Worm (Caenorhabditis elegans) whole organism, L1 larva: ENCODE measurements around the gene F10E9.2.

Experiments used
- C04F5.9 ChIP-seq: sonication (generic microtip); optimal IDR thresholded peaks from 2 replicates; lab custom pipeline; 2016; ENCODE audit warnings: missing genetic modification characterization, missing compliant biosample characterization
- C16A3.4 ChIP-seq: fragments of 150-350 bp; optimal IDR thresholded peaks from 2 replicates; lab custom pipeline; 2014; ENCODE audit warnings: missing biosample characterization, missing genetic modification characterization
- blmp-1 ChIP-seq: fragments of 150-350 bp; optimal IDR thresholded peaks from 2 replicates; lab custom pipeline; 2014; ENCODE audit warnings: missing biosample characterization, missing genetic modification characterization
- dsc-1 ChIP-seq: sonication (generic microtip); optimal IDR thresholded peaks from 2 replicates; lab custom pipeline; 2016; ENCODE audit warnings: mild to moderate bottlenecking, missing genetic modification characterization, missing compliant biosample characterization
- efl-1 ChIP-seq, 4 experiments: fragments of 150-350 bp; optimal IDR thresholded peaks in 3 of 4; peaks in 1 of 4; 1 replicate in 1 of 4; 2 replicates in 3 of 4; lab custom pipeline; 2014; ENCODE audit warnings: missing biosample characterization in 2 of 4, missing genetic modification characterization in 2 of 4, missing genetic modification reagents in 2 of 4
- egl-13 ChIP-seq: sonication (generic microtip); optimal IDR thresholded peaks from 2 replicates; lab custom pipeline; 2016; ENCODE audit warnings: missing genotype, missing genetic modification reagents, missing genetic modification characterization, missing compliant biosample characterization
- egl-27 ChIP-seq, 2 experiments: fragments of 150-350 bp in 1 of 2; sonication (generic microtip); optimal IDR thresholded peaks; 3 replicates each; lab custom pipeline; 2017 to 2018; ENCODE audit warnings: missing biosample characterization in 2 of 2, missing genetic modification characterization in 2 of 2, missing genetic modification reagents in 2 of 2
- elt-2 ChIP-seq: sonication (generic microtip); optimal IDR thresholded peaks from 2 replicates; lab custom pipeline; 2016; ENCODE audit warnings: missing genetic modification characterization, mild to moderate bottlenecking, inconsistent platforms, missing compliant biosample characterization, missing genetic modification reagents
- elt-3 ChIP-seq, 6 experiments: fragments of 150-350 bp in 1 of 6; sonication (generic microtip); optimal IDR thresholded peaks; 2 replicates each; lab custom pipeline; 2017 to 2018; ENCODE audit warnings: missing biosample characterization in 6 of 6, missing genetic modification characterization in 6 of 6, inconsistent platforms in 1 of 6
- fkh-10 ChIP-seq: sonication (generic microtip); optimal IDR thresholded peaks from 2 replicates; lab custom pipeline; 2017; ENCODE audit warnings: missing biosample characterization, missing genetic modification reagents, missing genetic modification characterization
- hlh-17 ChIP-seq: fragments of 200-800 bp; sonication (Bioruptor generic); optimal IDR thresholded peaks from 2 replicates; lab custom pipeline; 2018; ENCODE audit warnings: missing genetic modification characterization, mild to moderate bottlenecking, missing compliant biosample characterization, moderate library complexity, borderline replicate concordance
- hlh-4 ChIP-seq: sonication (generic microtip); optimal IDR thresholded peaks from 2 replicates; lab custom pipeline; 2016; ENCODE audit warnings: mild to moderate bottlenecking, missing genetic modification characterization, missing compliant biosample characterization
- isw-1 ChIP-seq: fragments of 200-800 bp; sonication (Bioruptor generic); IDR thresholded peaks from 2 replicates; pipeline ENCODE4 v1.3.6; 2022; ENCODE audit warnings: missing genetic modification characterization, missing compliant biosample characterization
- jun-1 ChIP-seq: fragments of 150-350 bp; optimal IDR thresholded peaks from 2 replicates; lab custom pipeline; 2014; ENCODE audit warnings: missing biosample characterization, missing genetic modification reagents, missing genetic modification characterization
- lin-14 ChIP-seq: fragments of 200-800 bp; sonication (Bioruptor generic); optimal IDR thresholded peaks from 2 replicates; lab custom pipeline; 2018; ENCODE audit warnings: mild to moderate bottlenecking, missing genetic modification characterization, moderate library complexity, missing compliant biosample characterization
- lin-15B ChIP-seq: fragments of 150-350 bp; sonication (generic microtip); optimal IDR thresholded peaks from 3 replicates; lab custom pipeline; 2014; ENCODE audit warnings: missing biosample characterization, missing genetic modification characterization
- lsy-2 ChIP-seq, 2 experiments: fragments of 150-350 bp; optimal IDR thresholded peaks; 2 replicates each; lab custom pipeline; 2014; ENCODE audit warnings: missing biosample characterization in 2 of 2, missing genetic modification characterization in 2 of 2
- mab-9 ChIP-seq: fragments of 200-800 bp; sonication (Bioruptor generic); IDR thresholded peaks from 2 replicates; pipeline ENCODE4 v1.3.6; 2022; ENCODE audit warnings: missing genetic modification reagents, missing genetic modification characterization, missing compliant biosample characterization
- mdl-1 ChIP-seq, 2 experiments: fragments of 150-350 bp; optimal IDR thresholded peaks; 2 replicates each; lab custom pipeline; 2014 to 2017; ENCODE audit warnings: missing biosample characterization in 2 of 2, missing genetic modification characterization in 2 of 2, inconsistent platforms in 1 of 2
- mef-2 ChIP-seq: fragments of 150-350 bp; optimal IDR thresholded peaks from 2 replicates; lab custom pipeline; 2014; ENCODE audit warnings: missing biosample characterization, missing genetic modification characterization
- nhr-12 ChIP-seq: sonication (generic microtip); optimal IDR thresholded peaks from 2 replicates; lab custom pipeline; 2017; ENCODE audit warnings: missing biosample characterization, missing genetic modification characterization
- nhr-20 ChIP-seq: sonication (generic microtip); optimal IDR thresholded peaks from 2 replicates; lab custom pipeline; 2016; ENCODE audit warnings: mild to moderate bottlenecking, missing genetic modification characterization, missing compliant biosample characterization
- nhr-47 ChIP-seq: sonication (generic microtip); optimal IDR thresholded peaks from 2 replicates; lab custom pipeline; 2016; ENCODE audit warnings: mild to moderate bottlenecking, missing genetic modification characterization, moderate library complexity, missing compliant biosample characterization
- nhr-84 ChIP-seq: sonication (generic microtip); optimal IDR thresholded peaks from 2 replicates; lab custom pipeline; 2017; ENCODE audit warnings: missing biosample characterization, missing genetic modification characterization
- nhr-90 ChIP-seq: sonication (generic microtip); optimal IDR thresholded peaks from 2 replicates; lab custom pipeline; 2016; ENCODE audit warnings: mild to moderate bottlenecking, missing genetic modification characterization, missing compliant biosample characterization; ENCODE audit not compliant: poor library complexity
- rnt-1 ChIP-seq: sonication (generic microtip); optimal IDR thresholded peaks from 2 replicates; lab custom pipeline; 2016; ENCODE audit warnings: mild to moderate bottlenecking, missing genetic modification characterization, moderate library complexity, missing compliant biosample characterization
- skn-1 ChIP-seq: fragments of 150-350 bp; optimal IDR thresholded peaks from 2 replicates; lab custom pipeline; 2014; ENCODE audit warnings: missing biosample characterization, missing genetic modification characterization
- sptf-1 ChIP-seq: fragments of 150-350 bp; optimal IDR thresholded peaks from 2 replicates; lab custom pipeline; 2014; ENCODE audit warnings: missing biosample characterization, missing genetic modification characterization
- swsn-7 ChIP-seq: sonication (generic microtip); optimal IDR thresholded peaks from 2 replicates; lab custom pipeline; 2016; ENCODE audit warnings: missing genetic modification characterization, missing compliant biosample characterization
- unc-130 ChIP-seq: fragments of 150-350 bp; optimal IDR thresholded peaks from 2 replicates; lab custom pipeline; 2017; ENCODE audit warnings: missing biosample characterization, missing genetic modification characterization, inconsistent platforms
- xbp-1 ChIP-seq: sonication (generic microtip); optimal IDR thresholded peaks from 2 replicates; lab custom pipeline; 2016; ENCODE audit warnings: missing genetic modification characterization, missing compliant biosample characterization

Gene F10E9.2

ce11 chrIII:8291268-8292032 is 21.0 kb upstream of the F10E9.2 start (continued):
- TF ChIP-seq egl-27 (tag; optimal IDR thresholded peaks at IDR 0.05; lab: Kevin White, UChicago) (no peak), jun-1 (tag; lab: Kevin White, UChicago) (peak; percentile 23)

ce11 chrIII:8293260-8293659 is 19.2 kb upstream of the F10E9.2 start:
- TF ChIP-seq elt-3 (tag; optimal IDR thresholded peaks at IDR 0.05; lab: Kevin White, UChicago) = no peak
- no peak for TF ChIP-seq egl-13 (tag; lab: Kevin White, UChicago)
- no peak for TF ChIP-seq hlh-17 (GFP tag; lab: Kevin White, UChicago)
- TF ChIP-seq blmp-1 = peak; percentile 84
- TF ChIP-seq nhr-12 (tag; lab: Kevin White, UChicago) = no peak
- no peak for TF ChIP-seq hlh-4 (tag; lab: Kevin White, UChicago)
- TF ChIP-seq mdl-1 (tag; optimal IDR thresholded peaks at IDR 0.05; lab: Kevin White, UChicago) = no peak
- TF ChIP-seq, all 84 proteins: peak for 1

ce11 chrIII:8298216-8298920 is 14.1 kb upstream of the F10E9.2 start:
- TF ChIP-seq elt-2 (tag; lab: Kevin White, UChicago) (peak; percentile 8), nhr-84 (tag; lab: Kevin White, UChicago) (no peak), nhr-47 (tag; lab: Kevin White, UChicago) (no peak)

- no peak for TF ChIP-seq skn-1 (tag; lab: Kevin White, UChicago)
- TF ChIP-seq xbp-1 = no peak
- TF ChIP-seq mab-9 (GFP tag; lab: Robert Waterston, UW) = no peak
- no peak for TF ChIP-seq C16A3.4 (tag; lab: Kevin White, UChicago)
- TF ChIP-seq sptf-1 (tag; lab: Kevin White, UChicago) = no peak
- TF ChIP-seq mef-2 = no peak
- TF ChIP-seq rnt-1 (tag; lab: Kevin White, UChicago) = no peak
- TF ChIP-seq dsc-1 (tag; lab: Kevin White, UChicago) = peak; percentile 36
Measured at ce11 chrIII:8299078-8299587, 13.4 kb upstream of the F10E9.2 start.

- TF ChIP-seq lin-14 (GFP tag; lab: Kevin White, UChicago) (peak; percentile 8), isw-1 (no peak), lsy-2 (tag; optimal IDR thresholded peaks at IDR 0.05; lab: Kevin White, UChicago) (no peak), elt-2 (tag; lab: Kevin White, UChicago) (peak; percentile 68), efl-1 (optimal IDR thresholded peaks at IDR 0.05; lab: Kevin White, UChicago) (no peak), efl-1 (GFP tag; optimal IDR thresholded peaks at IDR 0.05 in 1 of 2; lab: Kevin White, UChicago) (peak in 1 of 2 experiments; percentile 72)
Measured at ce11 chrIII:8299734-8300133, 12.8 kb upstream of the F10E9.2 start.

ce11 chrIII:8300860-8301396 is 11.6 kb upstream of the F10E9.2 start:
- TF ChIP-seq lin-15B (tag; lab: Kevin White, UChicago) (no peak), dsc-1 (tag; lab: Kevin White, UChicago) (peak; percentile 63)

- TF ChIP-seq egl-13 (tag; lab: Kevin White, UChicago) (no peak), swsn-7 (tag; lab: Kevin White, UChicago) (no peak), unc-130 (no peak), elt-2 (tag; lab: Kevin White, UChicago) (no peak), nhr-20 (tag; lab: Kevin White, UChicago) (no peak), hlh-4 (tag; lab: Kevin White, UChicago) (no peak), sptf-1 (tag; lab: Kevin White, UChicago) (no peak), isw-1 (no peak), blmp-1 (no peak), C04F5.9 (no peak), nhr-90 (tag; lab: Kevin White, UChicago) (no peak), fkh-10 (GFP tag; lab: Kevin White, UChicago) (no peak), mef-2 (no peak)
- TF ChIP-seq, all 84 proteins: peak for 0
Measured at ce11 chrIII:8303440-8303839, 9.1 kb upstream of the F10E9.2 start.
